Worm (Caenorhabditis elegans) whole organism, L4/young adult: ENCODE results near the gene pgp-10.

Experiments used
- W03F9.2 ChIP-seq: fragments of 150-350 bp; optimal IDR thresholded peaks from 2 replicates; lab custom pipeline; 2014; ENCODE audit warnings: missing biosample characterization, missing genetic modification characterization
- dao-5 ChIP-seq: sonication (generic microtip); optimal IDR thresholded peaks from 2 replicates; lab custom pipeline; 2016; ENCODE audit warnings: missing genotype, missing genetic modification characterization, moderate library complexity, missing compliant biosample characterization
- him-1 ChIP-seq: sonication (generic microtip); optimal IDR thresholded peaks from 2 replicates; lab custom pipeline; 2016; ENCODE audit warnings: missing genotype, missing genetic modification reagents, missing genetic modification characterization, missing compliant biosample characterization

pgp-10 gene

ce11 chrX:7151189-7151857 is 7.5 kb upstream of the pgp-10 start, which contains the start of gene lam-2:
Gene lam-2, minus strand, starts transcription at chrX:7151239.
- TF ChIP-seq dao-5 (tag; lab: Kevin White, UChicago) (no peak), W03F9.2 (tag; lab: Kevin White, UChicago) (no peak), him-1 (no peak)

DNA sequence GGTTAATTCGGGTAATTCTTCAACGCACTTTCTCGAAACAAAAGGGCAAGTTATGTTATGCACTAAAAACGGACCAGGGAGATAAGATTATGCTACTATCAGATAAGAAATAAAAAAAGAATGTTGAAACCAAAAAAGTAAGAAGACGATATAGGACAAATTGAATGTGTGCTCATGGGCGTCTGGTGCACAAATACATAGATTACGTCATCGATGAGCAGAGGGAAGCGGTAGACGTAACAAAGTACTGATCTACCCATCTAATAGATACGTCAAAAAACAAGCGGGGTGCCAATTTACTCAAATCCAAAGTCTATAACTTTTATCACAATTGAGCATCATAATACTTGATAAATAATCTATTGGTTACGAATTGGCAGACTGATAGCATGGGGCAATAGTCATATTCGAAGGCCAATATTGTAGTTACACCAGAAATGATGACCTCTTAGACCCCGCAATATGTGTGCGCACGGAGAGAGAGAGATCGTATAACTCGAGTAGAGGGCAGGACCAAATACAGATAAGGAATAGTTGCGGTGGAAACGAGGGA is 6.8 kb upstream of the pgp-10 start:
- TF ChIP-seq dao-5 (tag; lab: Kevin White, UChicago): no peak
- TF ChIP-seq him-1: no peak
- TF ChIP-seq W03F9.2 (tag; lab: Kevin White, UChicago): no peak

ce11 chrX:7153460-7153859 is 5.4 kb upstream of the pgp-10 start:
- TF ChIP-seq W03F9.2 (tag; lab: Kevin White, UChicago) (no peak), dao-5 (tag; lab: Kevin White, UChicago) (no peak), him-1 (no peak)

ce11 chrX:7155879-7156278 is 3.0 kb upstream of the pgp-10 start, which contains the start of gene C54D1.7:
Gene C54D1.7, minus strand, starts transcription at chrX:7156035.
- TF ChIP-seq him-1 (no peak), dao-5 (tag; lab: Kevin White, UChicago) (no peak), W03F9.2 (tag; lab: Kevin White, UChicago) (no peak)

- no peak for TF ChIP-seq him-1
- no peak for TF ChIP-seq dao-5 (tag; lab: Kevin White, UChicago)
- no peak for TF ChIP-seq W03F9.2 (tag; lab: Kevin White, UChicago)
Measured at ce11 chrX:7157483-7157882, 1.4 kb upstream of the pgp-10 start.

DNA sequence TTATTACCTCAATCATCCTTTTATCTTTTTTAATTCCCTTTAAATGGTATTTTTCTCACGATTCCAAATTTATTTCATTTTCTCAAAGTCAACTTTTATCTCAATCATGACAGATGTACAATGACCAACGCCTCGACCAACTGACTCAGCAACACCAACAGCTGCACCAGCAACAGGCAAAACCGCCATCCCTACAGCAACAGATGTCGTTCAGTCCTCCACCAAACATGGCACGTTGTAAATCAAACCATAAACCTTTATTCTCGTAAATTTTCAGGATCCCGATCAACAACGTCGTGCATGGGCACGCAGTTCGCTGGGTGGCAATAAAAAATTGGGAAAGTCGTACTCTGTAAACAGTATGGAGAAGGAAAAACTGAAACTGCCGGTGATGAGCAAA is 3.9 kb downstream of the pgp-10 start:
- TF ChIP-seq him-1 (no peak), W03F9.2 (tag; lab: Kevin White, UChicago) (no peak), dao-5 (tag; lab: Kevin White, UChicago) (no peak)

- no peak for TF ChIP-seq dao-5 (tag; lab: Kevin White, UChicago)
- TF ChIP-seq him-1: no peak
- no peak for TF ChIP-seq W03F9.2 (tag; lab: Kevin White, UChicago)
Measured at ce11 chrX:7170575-7171297, 11.9 kb downstream of the pgp-10 start, which contains the start of gene bar-1. Gene bar-1, minus strand, starts transcription at chrX:7170625.

- TF ChIP-seq him-1 (no peak), W03F9.2 (tag; lab: Kevin White, UChicago) (no peak), dao-5 (tag; lab: Kevin White, UChicago) (no peak)
Measured at ce11 chrX:7175389-7175788, 16.6 kb downstream of the pgp-10 start.

ce11 chrX:7176817-7177216 is 18.0 kb downstream of the pgp-10 start:
- no peak for TF ChIP-seq him-1
- no peak for TF ChIP-seq W03F9.2 (tag; lab: Kevin White, UChicago)
- TF ChIP-seq dao-5 (tag; lab: Kevin White, UChicago): no peak

- TF ChIP-seq W03F9.2 (tag; lab: Kevin White, UChicago): no peak
- TF ChIP-seq dao-5 (tag; lab: Kevin White, UChicago): no peak
- TF ChIP-seq him-1: no peak
Measured at ce11 chrX:7177341-7177740, 18.5 kb downstream of the pgp-10 start, which contains the start of gene F43E12.1. Gene F43E12.1, plus strand, starts transcription at chrX:7177641.

ce11 chrX:7181627-7182026 is 22.8 kb downstream of the pgp-10 start:
- TF ChIP-seq W03F9.2 (tag; lab: Kevin White, UChicago) (peak; percentile 83), dao-5 (tag; lab: Kevin White, UChicago) (no peak)

- TF ChIP-seq dao-5 (tag; lab: Kevin White, UChicago) (no peak), W03F9.2 (tag; lab: Kevin White, UChicago) (no peak), him-1 (no peak)
Measured at ce11 chrX:7187602-7188001, 28.8 kb downstream of the pgp-10 start, which contains the start of gene C55B6.4. Gene C55B6.4, minus strand, starts transcription at chrX:7187702.

ce11 chrX:7191882-7192281 is 33.0 kb downstream of the pgp-10 start, which contains the start of gene C55B6.7:
Gene C55B6.7, minus strand, starts transcription at chrX:7191982.
- no peak for TF ChIP-seq him-1
- TF ChIP-seq W03F9.2 (tag; lab: Kevin White, UChicago): no peak
- TF ChIP-seq dao-5 (tag; lab: Kevin White, UChicago): no peak
